Fruit fly (Drosophila melanogaster): ENCODE results near the gene Edem2.

DNA sequence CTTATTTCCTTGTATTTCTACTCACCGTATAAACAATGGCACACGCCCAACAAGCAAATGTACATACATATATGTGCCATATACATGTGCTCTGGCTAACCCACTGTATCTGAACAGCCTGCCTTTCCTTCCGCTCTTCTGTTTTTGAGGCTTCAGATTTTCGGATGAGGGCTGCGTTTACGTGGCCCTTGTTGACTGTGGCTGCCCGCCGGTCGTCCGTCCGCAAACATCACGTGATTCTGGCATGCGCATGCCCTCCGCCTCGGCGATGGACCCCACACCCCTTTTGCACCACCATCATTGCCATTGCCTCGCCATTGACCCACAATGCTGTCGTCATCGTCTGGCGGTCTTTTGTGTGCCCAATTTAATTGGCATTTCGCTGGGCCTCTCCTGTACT lies 13.3 kb downstream of the Edem2 start:
- no peak for TF ChIP-seq CG9705 (GFP tag; optimal IDR thresholded peaks at IDR 0.05)
- no peak for TF ChIP-seq Abd-B (GFP tag; optimal IDR thresholded peaks at IDR 0.05)
- TF ChIP-seq Rel (GFP tag; optimal IDR thresholded peaks at IDR 0.05), result no peak
- peak; percentile 9 for TF ChIP-seq Rel (tag; optimal IDR thresholded peaks at IDR 0.05)
- TF ChIP-seq N (GFP tag; optimal IDR thresholded peaks at IDR 0.05), result no peak
- TF ChIP-seq fru (GFP tag; optimal IDR thresholded peaks at IDR 0.05), result peak; percentile 21
- no peak for TF ChIP-seq pan (optimal IDR thresholded peaks at IDR 0.05)
- no peak for TF ChIP-seq CG32264 (GFP tag; optimal IDR thresholded peaks at IDR 0.05)
- TF ChIP-seq sv (GFP tag; optimal IDR thresholded peaks at IDR 0.05), result no peak
- TF ChIP-seq Myc (optimal IDR thresholded peaks at IDR 0.05), result no peak
- TF ChIP-seq sage (GFP tag; optimal IDR thresholded peaks at IDR 0.05), result no peak
- TF ChIP-seq Mio (GFP tag; optimal IDR thresholded peaks at IDR 0.05), result no peak
- TF ChIP-seq GATAd (GFP tag; optimal IDR thresholded peaks at IDR 0.05), result no peak
- peak; percentile 15 for TF ChIP-seq Sp1 (GFP tag; optimal IDR thresholded peaks at IDR 0.05)
- TF ChIP-seq jim (GFP tag; optimal IDR thresholded peaks at IDR 0.05), result no peak

Measured in whole organism, wandering third instar larva.